Worm (Caenorhabditis elegans) whole organism, late embryonic: Measurements from ENCODE around the gene mnat-1.

Experiments used
- C38D4.7 ChIP-seq: fragments of 200-800 bp; sonication (Bioruptor generic); optimal IDR thresholded peaks from 2 replicates; lab custom pipeline; 2018; ENCODE audit warnings: mild to moderate bottlenecking, missing genetic modification characterization, moderate library complexity, missing compliant biosample characterization
- K09A11.1 ChIP-seq: sonication (generic microtip); optimal IDR thresholded peaks from 2 replicates; lab custom pipeline; 2017; ENCODE audit warnings: antibody characterized with exemption, mild to moderate bottlenecking, missing genetic modification characterization, missing compliant biosample characterization; ENCODE audit not compliant: insufficient read depth
- Y22D7AL.16 ChIP-seq: sonication (generic microtip); optimal IDR thresholded peaks from 2 replicates; lab custom pipeline; 2016; ENCODE audit warnings: missing genetic modification characterization, missing compliant biosample characterization
- ama-1 ChIP-seq: fragments of 150-350 bp; optimal IDR thresholded peaks from 2 replicates; lab custom pipeline; 2014
- ceh-14 ChIP-seq: sonication (generic microtip); optimal IDR thresholded peaks from 2 replicates; lab custom pipeline; 2016; ENCODE audit warnings: missing genotype, missing genetic modification characterization, missing compliant biosample characterization
- ceh-19 ChIP-seq: fragments of 200-800 bp; sonication (Bioruptor generic); optimal IDR thresholded peaks from 2 replicates; lab custom pipeline; 2018; ENCODE audit warnings: mild to moderate bottlenecking, missing genetic modification characterization, missing compliant biosample characterization
- ceh-22 ChIP-seq: sonication (generic microtip); optimal IDR thresholded peaks from 2 replicates; lab custom pipeline; 2017; ENCODE audit warnings: missing biosample characterization, missing genetic modification characterization
- ceh-34 ChIP-seq: sonication (generic microtip); optimal IDR thresholded peaks from 2 replicates; lab custom pipeline; 2016; ENCODE audit warnings: mild to moderate bottlenecking, missing genetic modification characterization, missing compliant biosample characterization
- ceh-9 ChIP-seq: sonication (generic microtip); optimal IDR thresholded peaks from 2 replicates; lab custom pipeline; 2016; ENCODE audit warnings: mild to moderate bottlenecking, missing genetic modification characterization, inconsistent platforms, missing compliant biosample characterization
- dmd-4 ChIP-seq: sonication (generic microtip); optimal IDR thresholded peaks from 2 replicates; lab custom pipeline; 2016; ENCODE audit warnings: borderline replicate concordance, missing genetic modification characterization, missing compliant biosample characterization
- elt-2 ChIP-seq: sonication (generic microtip); optimal IDR thresholded peaks from 2 replicates; lab custom pipeline; 2016; ENCODE audit warnings: missing genetic modification reagents, missing genetic modification characterization, missing compliant biosample characterization
- elt-4 ChIP-seq: sonication (generic microtip); optimal IDR thresholded peaks from 2 replicates; lab custom pipeline; 2016; ENCODE audit warnings: missing genetic modification characterization, missing compliant biosample characterization
- fkh-10 ChIP-seq: fragments of 150-350 bp; optimal IDR thresholded peaks from 2 replicates; lab custom pipeline; 2014; ENCODE audit warnings: missing biosample characterization, missing genetic modification reagents, missing genetic modification characterization
- hlh-13 ChIP-seq: fragments of 200-800 bp; sonication (Bioruptor generic); optimal IDR thresholded peaks from 2 replicates; lab custom pipeline; 2018; ENCODE audit warnings: mild to moderate bottlenecking, missing genetic modification characterization, missing compliant biosample characterization
- hlh-8 ChIP-seq: sonication (generic microtip); optimal IDR thresholded peaks from 2 replicates; lab custom pipeline; 2016; ENCODE audit warnings: missing genotype, missing genetic modification characterization, missing compliant biosample characterization
- madf-2 ChIP-seq: sonication (generic microtip); optimal IDR thresholded peaks from 2 replicates; lab custom pipeline; 2017; ENCODE audit warnings: missing genetic modification characterization, missing compliant biosample characterization
- mec-3 ChIP-seq: sonication (generic microtip); optimal IDR thresholded peaks from 2 replicates; lab custom pipeline; 2016; ENCODE audit warnings: borderline replicate concordance, missing genetic modification characterization, missing compliant biosample characterization
- nhr-11 ChIP-seq: fragments of 150-350 bp; optimal IDR thresholded peaks from 2 replicates; lab custom pipeline; 2014; ENCODE audit warnings: missing biosample characterization, missing genetic modification characterization
- npax-4 ChIP-seq: sonication (generic microtip); optimal IDR thresholded peaks from 2 replicates; lab custom pipeline; 2016; ENCODE audit warnings: missing genetic modification characterization, missing compliant biosample characterization
- pat-9 ChIP-seq: fragments of 200-800 bp; sonication (Bioruptor generic); optimal IDR thresholded peaks from 2 replicates; lab custom pipeline; 2018; ENCODE audit warnings: mild to moderate bottlenecking, missing genetic modification characterization, moderate library complexity, missing compliant biosample characterization
- pax-1 ChIP-seq: fragments of 150-350 bp; optimal IDR thresholded peaks from 2 replicates; lab custom pipeline; 2014; ENCODE audit warnings: missing biosample characterization, missing genetic modification characterization
- pha-2 ChIP-seq: sonication (generic microtip); optimal IDR thresholded peaks from 2 replicates; lab custom pipeline; 2017; ENCODE audit warnings: mild to moderate bottlenecking, missing genetic modification characterization, missing compliant biosample characterization
- pha-4 ChIP-seq: fragments of 150-350 bp; optimal IDR thresholded peaks from 2 replicates; lab custom pipeline; 2018; ENCODE audit warnings: missing biosample characterization, missing genetic modification reagents, missing genetic modification characterization
- pqm-1 ChIP-seq: sonication (generic microtip); optimal IDR thresholded peaks from 2 replicates; lab custom pipeline; 2016; ENCODE audit warnings: missing genetic modification characterization, missing compliant biosample characterization
- rnt-1 ChIP-seq: sonication (generic microtip); optimal IDR thresholded peaks from 2 replicates; lab custom pipeline; 2016; ENCODE audit warnings: missing genetic modification characterization, missing compliant biosample characterization
- sox-4 ChIP-seq: sonication (generic microtip); optimal IDR thresholded peaks from 2 replicates; lab custom pipeline; 2017; ENCODE audit warnings: mild to moderate bottlenecking, missing genetic modification characterization, inconsistent platforms, missing compliant biosample characterization
- unc-3 ChIP-seq, 2 experiments: fragments of 200-800 bp in 1 of 2; sonication (Bioruptor generic) in 1 of 2; sonication (generic microtip) in 1 of 2; conservative IDR thresholded peaks in 1 of 2; optimal IDR thresholded peaks in 1 of 2; 2 replicates each; pipeline versions ENCODE4 v1.3.6 to Lab custom; 2016 to 2022; ENCODE audit warnings: missing compliant biosample characterization in 2 of 2, missing genetic modification characterization in 2 of 2, missing genetic modification reagents in 1 of 2
- unc-55 ChIP-seq: sonication (generic microtip); optimal IDR thresholded peaks from 2 replicates; lab custom pipeline; 2017; ENCODE audit warnings: missing biosample characterization, missing genetic modification reagents, missing genetic modification characterization
- unc-86 ChIP-seq: sonication (generic microtip); optimal IDR thresholded peaks from 2 replicates; lab custom pipeline; 2016; ENCODE audit warnings: missing genetic modification characterization, missing compliant biosample characterization

Gene mnat-1

DNA sequence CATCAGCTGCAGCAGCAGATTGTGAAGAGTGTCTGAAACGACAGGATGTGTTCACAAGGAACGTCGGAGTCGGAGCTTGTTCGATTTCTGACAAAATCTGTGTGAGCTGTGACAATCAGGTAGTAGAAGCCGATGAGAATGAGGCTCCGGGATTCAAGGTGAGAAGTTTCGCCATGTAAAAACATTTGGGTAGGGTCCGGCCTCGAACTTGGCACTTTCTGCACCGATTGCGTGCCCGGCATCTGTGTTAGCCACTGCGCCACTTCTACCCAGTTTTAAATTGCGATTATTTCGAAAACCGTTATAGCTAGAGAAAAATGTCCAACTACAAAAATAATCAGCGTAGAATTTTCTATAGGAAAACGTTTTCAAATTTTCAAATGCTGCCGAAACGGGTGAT is 31.7 kb downstream of the mnat-1 start:
- TF ChIP-seq ama-1 (lab: Kevin White, UChicago) = no peak
- no peak for TF ChIP-seq ceh-19 (GFP tag; lab: Kevin White, UChicago)
- no peak for TF ChIP-seq nhr-11 (tag; lab: Kevin White, UChicago)
- no peak for TF ChIP-seq K09A11.1

DNA sequence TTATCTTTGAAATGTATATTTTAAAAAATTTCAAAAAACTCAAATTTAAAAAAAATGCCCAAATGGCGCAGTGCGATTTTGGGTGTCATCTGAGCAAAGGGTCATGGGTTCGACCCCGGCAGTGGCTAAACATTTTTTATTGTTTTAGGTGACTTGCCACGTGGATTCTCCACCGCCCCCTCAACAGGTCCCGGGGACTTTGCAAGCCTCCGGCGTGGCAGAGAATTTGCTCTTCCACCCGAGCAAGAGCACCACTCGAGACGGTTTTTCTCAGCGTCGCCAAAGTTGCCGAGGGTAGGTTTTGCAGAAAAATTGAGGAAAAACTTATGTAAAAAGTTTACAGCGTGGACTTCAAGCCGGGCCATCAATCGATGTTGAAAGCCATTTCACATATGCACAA is 33.3 kb downstream of the mnat-1 start:
- TF ChIP-seq unc-3 (GFP tag; conservative IDR thresholded peaks at IDR 0.05; lab: Robert Waterston, UW) (no peak), unc-3 (tag; optimal IDR thresholded peaks at IDR 0.05; lab: Kevin White, UChicago) (no peak), hlh-13 (GFP tag; lab: Kevin White, UChicago) (no peak), ceh-14 (tag; lab: Kevin White, UChicago) (no peak), hlh-8 (no peak), mec-3 (tag; lab: Kevin White, UChicago) (no peak), nhr-11 (tag; lab: Kevin White, UChicago) (no peak), unc-86 (no peak), sox-4 (tag; lab: Kevin White, UChicago) (no peak), elt-4 (tag; lab: Kevin White, UChicago) (no peak), unc-55 (no peak), ceh-19 (GFP tag; lab: Kevin White, UChicago) (no peak), ceh-22 (tag; lab: Kevin White, UChicago) (no peak), madf-2 (no peak)

ce11 chrII:2442979-2443378 is 35.5 kb downstream of the mnat-1 start, which contains the start of gene vab-19:
vab-19 (plus strand) TSS chrII:2443279.
- TF ChIP-seq pha-2 (tag; lab: Kevin White, UChicago) = no peak
- TF ChIP-seq, all 69 proteins: peak for 0

- TF ChIP-seq npax-4 (no peak), pat-9 (tag; lab: Kevin White, UChicago) (no peak), dmd-4 (no peak), madf-2 (no peak), unc-55 (no peak)
Measured at ce11 chrII:2442243-2442642, 36.2 kb downstream of the mnat-1 start.

ce11 chrII:2440312-2440711 is 38.1 kb downstream of the mnat-1 start:
- no peak for TF ChIP-seq C38D4.7 (GFP tag; lab: Kevin White, UChicago)
- no peak for TF ChIP-seq Y22D7AL.16 (tag; lab: Kevin White, UChicago)
- no peak for TF ChIP-seq npax-4
- TF ChIP-seq ceh-34 (tag; lab: Kevin White, UChicago) = no peak
- no peak for TF ChIP-seq rnt-1 (tag; lab: Kevin White, UChicago)
- no peak for TF ChIP-seq ceh-22 (tag; lab: Kevin White, UChicago)
- TF ChIP-seq fkh-10 (GFP tag; lab: Kevin White, UChicago) = no peak
- no peak for TF ChIP-seq pqm-1
- no peak for TF ChIP-seq ceh-9 (tag; lab: Kevin White, UChicago)
- TF ChIP-seq pax-1 (tag; lab: Kevin White, UChicago) = no peak

DNA sequence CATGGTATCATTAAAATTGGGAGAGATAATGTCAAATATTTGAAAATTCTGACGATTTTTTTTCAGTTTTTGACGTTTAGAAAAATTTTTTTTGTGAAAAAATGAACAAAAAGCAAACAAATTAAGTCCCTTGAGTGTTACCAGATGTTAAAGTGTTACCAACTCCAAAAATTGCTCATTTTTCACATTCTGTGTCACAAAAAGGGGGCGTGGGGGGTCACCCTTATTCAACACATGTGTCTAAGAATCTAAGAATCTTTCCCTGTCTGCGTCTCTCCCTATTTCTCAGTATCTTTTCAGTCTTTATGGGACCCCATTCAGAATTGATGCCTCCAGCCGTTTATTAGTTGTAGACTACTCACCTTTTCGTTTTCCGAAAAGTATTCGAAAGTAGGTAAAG is 39.5 kb downstream of the mnat-1 start:
- TF ChIP-seq pha-4 (tag; lab: Kevin White, UChicago) = no peak
- no peak for TF ChIP-seq unc-86
- TF ChIP-seq K09A11.1 = no peak
- TF ChIP-seq unc-3 (GFP tag; conservative IDR thresholded peaks at IDR 0.05; lab: Robert Waterston, UW) = no peak
- no peak for TF ChIP-seq unc-3 (tag; optimal IDR thresholded peaks at IDR 0.05; lab: Kevin White, UChicago)

DNA sequence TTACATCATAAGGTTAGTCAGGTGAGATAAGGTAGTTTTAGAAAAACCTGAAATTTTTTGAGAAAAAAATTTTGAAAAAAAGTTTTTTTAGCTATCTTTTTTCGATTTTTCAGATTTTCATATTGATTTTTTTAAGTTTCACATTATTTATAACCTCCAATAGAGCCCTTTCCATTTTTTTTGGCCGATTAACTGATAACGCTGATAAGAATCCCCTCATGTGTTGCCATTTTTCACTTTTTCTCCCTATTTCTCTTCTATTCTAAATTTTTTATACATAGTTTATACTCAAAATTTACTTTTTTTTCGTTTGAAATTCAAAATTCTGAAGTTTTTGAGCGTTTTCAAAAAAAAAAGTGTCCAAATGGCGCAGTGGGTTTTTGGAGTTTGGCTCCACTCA is 40.3 kb downstream of the mnat-1 start:
- TF ChIP-seq elt-2 (tag; lab: Kevin White, UChicago) (peak; percentile 11), hlh-8 (no peak)
- TF ChIP-seq, all 69 proteins: peak for 1
